Worm (Caenorhabditis elegans) whole organism, early embryonic: ENCODE data around the gene T11F9.22.
"Not testable (repeated sequence)": the region's sequence is repeated elsewhere in the genome, so short reads cannot be mapped to it uniquely, and the experiment has no call there.

Experiments used
- ets-7 ChIP-seq: sonication (generic microtip); optimal IDR thresholded peaks from 2 replicates; lab custom pipeline; 2016; ENCODE audit warnings: missing genotype, missing genetic modification characterization, missing compliant biosample characterization
- flt-1 ChIP-seq: fragments of 200-800 bp; sonication (Bioruptor generic); IDR thresholded peaks from 2 replicates; pipeline ENCODE4 v1.3.6; 2022; ENCODE audit warnings: missing genetic modification characterization, missing compliant biosample characterization
- tbx-37 ChIP-seq: fragments of 200-800 bp; sonication (Bioruptor generic); conservative IDR thresholded peaks from 2 replicates; pipeline ENCODE4 v1.3.6; 2022; ENCODE audit warnings: missing genetic modification reagents, missing genetic modification characterization, missing compliant biosample characterization

DNA sequence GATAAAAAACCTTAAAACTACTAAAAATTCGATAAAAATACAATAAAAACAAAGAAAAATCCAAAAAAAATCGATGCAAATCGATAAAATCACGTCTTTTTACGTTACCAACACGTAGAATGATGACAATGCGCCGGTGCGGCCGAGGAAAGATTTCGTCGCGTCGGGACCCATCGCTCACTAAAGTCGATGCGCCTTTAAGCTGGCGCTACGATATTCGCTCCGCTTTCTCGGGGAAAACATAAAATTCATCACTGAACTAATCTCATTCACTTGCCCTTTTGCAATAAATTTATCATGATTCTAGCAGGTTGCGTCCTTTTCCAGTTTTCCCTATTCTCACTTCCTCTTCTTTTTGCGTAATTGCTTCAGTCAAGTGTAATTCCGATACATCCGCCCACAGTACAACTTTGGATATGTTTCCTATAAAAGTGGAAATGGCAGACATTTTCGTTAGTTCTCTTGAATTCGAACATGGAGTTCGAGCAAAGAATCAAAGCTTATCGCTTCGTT lies 4.1 kb downstream of the T11F9.22 start, which contains the start of gene col-157:
- not testable (repeated sequence) for TF ChIP-seq tbx-37 (GFP tag; lab: Robert Waterston, UW); flt-1 (GFP tag; lab: Robert Waterston, UW); ets-7 (tag; lab: Kevin White, UChicago)
